Worm (Caenorhabditis elegans) whole organism, L4 larva: ENCODE results near the gene C18B2.5.

Experiments
- F44E2.7 ChIP-seq: fragments of 200-800 bp; sonication (Bioruptor generic); IDR thresholded peaks from 2 replicates; pipeline ENCODE4 v2.1.2; 2022; ENCODE audit warnings: missing genetic modification characterization, missing compliant biosample characterization
- aly-2 ChIP-seq: sonication (generic microtip); optimal IDR thresholded peaks from 2 replicates; lab custom pipeline; 2018; ENCODE audit warnings: missing biosample characterization, missing genetic modification characterization
- ceh-62 ChIP-seq: sonication (generic microtip); optimal IDR thresholded peaks from 2 replicates; lab custom pipeline; 2017; ENCODE audit warnings: missing biosample characterization, missing genetic modification characterization
- daf-16 ChIP-seq, 3 experiments: sonication (generic microtip); optimal IDR thresholded peaks; 2 replicates each; lab custom pipeline; 2016 to 2017; ENCODE audit warnings: missing genetic modification characterization in 3 of 3, missing genetic modification reagents in 3 of 3, mild to moderate bottlenecking in 2 of 3, missing compliant biosample characterization in 2 of 3, missing biosample characterization in 1 of 3, moderate library complexity in 1 of 3
- hif-1 ChIP-seq, 2 experiments: sonication (generic microtip); optimal IDR thresholded peaks; 2 replicates each; lab custom pipeline; 2016 to 2017; ENCODE audit warnings: missing compliant biosample characterization in 2 of 2, missing genetic modification characterization in 2 of 2, missing genetic modification reagents in 2 of 2, missing genotype in 2 of 2, mild to moderate bottlenecking in 1 of 2
- madf-5 ChIP-seq, 2 experiments: fragments of 200-800 bp; sonication (Bioruptor generic); IDR thresholded peaks; 2 replicates each; pipeline ENCODE4 v1.3.6; 2022; ENCODE audit warnings: missing compliant biosample characterization in 2 of 2, missing genetic modification characterization in 2 of 2
- mdl-1 ChIP-seq, 2 experiments: fragments of 150-350 bp in 1 of 2; sonication (generic microtip) in 1 of 2; optimal IDR thresholded peaks; 2 replicates each; lab custom pipeline; 2014 to 2017; ENCODE audit warnings: missing biosample characterization in 2 of 2, missing genetic modification characterization in 2 of 2
- nhr-10 ChIP-seq: fragments of 150-350 bp; optimal IDR thresholded peaks from 2 replicates; lab custom pipeline; 2014; ENCODE audit warnings: missing biosample characterization, missing genetic modification characterization
- nhr-102 ChIP-seq: sonication (generic microtip); optimal IDR thresholded peaks from 2 replicates; lab custom pipeline; 2016; ENCODE audit warnings: mild to moderate bottlenecking, missing genetic modification characterization, moderate library complexity, missing compliant biosample characterization
- nhr-237 ChIP-seq: sonication (generic microtip); optimal IDR thresholded peaks from 2 replicates; lab custom pipeline; 2017; ENCODE audit warnings: missing biosample characterization, missing genetic modification characterization
- nhr-25 ChIP-seq: sonication (generic microtip); optimal IDR thresholded peaks from 2 replicates; lab custom pipeline; 2017; ENCODE audit warnings: missing genetic modification characterization, mild to moderate bottlenecking, missing compliant biosample characterization, antibody characterized with exemption, moderate library complexity, borderline replicate concordance; ENCODE audit not compliant: insufficient read depth
- nhr-28 ChIP-seq: fragments of 150-350 bp; optimal IDR thresholded peaks from 2 replicates; lab custom pipeline; 2014; ENCODE audit warnings: missing biosample characterization, missing genetic modification characterization
- nhr-76 ChIP-seq: fragments of 150-350 bp; optimal IDR thresholded peaks from 2 replicates; lab custom pipeline; 2014; ENCODE audit warnings: missing biosample characterization, missing genetic modification characterization
- spr-3 ChIP-seq: fragments of 200-800 bp; sonication (Bioruptor generic); optimal IDR thresholded peaks from 2 replicates; lab custom pipeline; 2018; ENCODE audit warnings: mild to moderate bottlenecking, missing genetic modification characterization, missing compliant biosample characterization

ce11 chrX:3628016-3628415 is 17.1 kb upstream of the C18B2.5 start, which contains the start of gene vep-2:
- TF ChIP-seq spr-3 (GFP tag; lab: Kevin White, UChicago) (no peak), nhr-10 (tag; lab: Kevin White, UChicago) (no peak), daf-16 (GFP tag; optimal IDR thresholded peaks at IDR 0.05; lab: Kevin White, UChicago) (no peak), daf-16 (tag; optimal IDR thresholded peaks at IDR 0.05; lab: Kevin White, UChicago) (no peak), madf-5 (GFP tag; IDR thresholded peaks at IDR 0.05; lab: Robert Waterston, UW) (no peak), hif-1 (tag; optimal IDR thresholded peaks at IDR 0.05; lab: Kevin White, UChicago) (no peak), nhr-237 (tag; lab: Kevin White, UChicago) (no peak), nhr-76 (tag; lab: Kevin White, UChicago) (no peak), mdl-1 (tag; optimal IDR thresholded peaks at IDR 0.05; lab: Kevin White, UChicago) (no peak), nhr-28 (tag; lab: Kevin White, UChicago) (no peak), nhr-102 (tag; lab: Kevin White, UChicago) (no peak), nhr-25 (no peak), F44E2.7 (no peak), ceh-62 (tag; lab: Kevin White, UChicago) (no peak), aly-2 (tag; lab: Kevin White, UChicago) (no peak)
